Worm (Caenorhabditis elegans) whole organism, midembryonic: ENCODE results near the gene vit-6.

Source experiments
- T22C8.4 ChIP-seq: fragments of 200-800 bp; sonication (Bioruptor generic); IDR thresholded peaks from 2 replicates; pipeline ENCODE4 v1.3.6; 2022; ENCODE audit warnings: missing genetic modification characterization, missing compliant biosample characterization
- cog-1 ChIP-seq: sonication (generic microtip); optimal IDR thresholded peaks from 2 replicates; lab custom pipeline; 2016; ENCODE audit warnings: missing genetic modification characterization, missing compliant biosample characterization
- flt-1 ChIP-seq: fragments of 200-800 bp; sonication (Bioruptor generic); IDR thresholded peaks from 2 replicates; pipeline ENCODE4 v1.3.6; 2022; ENCODE audit warnings: missing genetic modification characterization, missing compliant biosample characterization
- klf-2 ChIP-seq: fragments of 200-800 bp; sonication (Bioruptor generic); conservative IDR thresholded peaks from 2 replicates; pipeline ENCODE4 v1.3.6; 2022; ENCODE audit warnings: missing genetic modification reagents, missing genetic modification characterization, missing compliant biosample characterization
- med-1 ChIP-seq: sonication (generic microtip); optimal IDR thresholded peaks from 2 replicates; lab custom pipeline; 2017; ENCODE audit warnings: missing genetic modification characterization, mild to moderate bottlenecking, missing compliant biosample characterization, antibody characterized with exemption, missing genetic modification reagents; ENCODE audit not compliant: insufficient read depth
- ref-1 ChIP-seq: fragments of 200-800 bp; sonication (Bioruptor generic); conservative IDR thresholded peaks from 2 replicates; pipeline ENCODE4 v1.3.6; 2022; ENCODE audit warnings: missing genetic modification reagents, missing genetic modification characterization, missing compliant biosample characterization
- tab-1 ChIP-seq: fragments of 200-800 bp; sonication (Bioruptor generic); IDR thresholded peaks from 2 replicates; pipeline ENCODE4 v1.3.6; 2022; ENCODE audit warnings: missing genetic modification characterization, missing compliant biosample characterization
- ztf-23 ChIP-seq: fragments of 200-800 bp; sonication (Bioruptor generic); IDR thresholded peaks from 2 replicates; pipeline ENCODE4 v1.3.6; 2022; ENCODE audit warnings: missing genetic modification reagents, missing genetic modification characterization, missing compliant biosample characterization
- ztf-29 ChIP-seq: fragments of 200-800 bp; sonication (Bioruptor generic); IDR thresholded peaks from 2 replicates; pipeline ENCODE4 v1.3.6; 2022; ENCODE audit warnings: missing genetic modification reagents, missing genetic modification characterization, missing compliant biosample characterization

vit-6 gene

ce11 chrIV:8299636-8300035 is 38.7 kb downstream of the vit-6 start, which contains the start of gene F35H10.6:
Gene F35H10.6, plus strand, starts transcription at chrIV:8299936.
- TF ChIP-seq T22C8.4 (GFP tag; lab: Robert Waterston, UW), result no peak
- TF ChIP-seq ztf-29, result no peak
- no peak for TF ChIP-seq tab-1 (GFP tag; lab: Robert Waterston, UW)
- no peak for TF ChIP-seq med-1 (GFP tag; lab: Kevin White, UChicago)
- TF ChIP-seq klf-2, result no peak
- TF ChIP-seq ztf-23 (GFP tag; lab: Robert Waterston, UW), result no peak
- TF ChIP-seq ref-1, result no peak
- no peak for TF ChIP-seq cog-1 (tag; lab: Kevin White, UChicago)
- no peak for TF ChIP-seq flt-1 (GFP tag; lab: Robert Waterston, UW)

ce11 chrIV:8300468-8300867 is 39.5 kb downstream of the vit-6 start, which contains the start of gene F35H10.5:
Gene F35H10.5, plus strand, starts transcription at chrIV:8300768.
- TF ChIP-seq cog-1 (tag; lab: Kevin White, UChicago), result no peak
- no peak for TF ChIP-seq klf-2
- TF ChIP-seq ztf-29, result no peak
- no peak for TF ChIP-seq flt-1 (GFP tag; lab: Robert Waterston, UW)
- no peak for TF ChIP-seq T22C8.4 (GFP tag; lab: Robert Waterston, UW)
- no peak for TF ChIP-seq tab-1 (GFP tag; lab: Robert Waterston, UW)

- TF ChIP-seq flt-1 (GFP tag; lab: Robert Waterston, UW) (no peak), med-1 (GFP tag; lab: Kevin White, UChicago) (no peak), ztf-29 (no peak), klf-2 (no peak), ztf-23 (GFP tag; lab: Robert Waterston, UW) (no peak)
Observed at ce11 chrIV:8301925-8302324, 41.0 kb downstream of the vit-6 start.

- TF ChIP-seq ref-1 (no peak), tab-1 (GFP tag; lab: Robert Waterston, UW) (no peak), T22C8.4 (GFP tag; lab: Robert Waterston, UW) (no peak), cog-1 (tag; lab: Kevin White, UChicago) (no peak), ztf-23 (GFP tag; lab: Robert Waterston, UW) (no peak), med-1 (GFP tag; lab: Kevin White, UChicago) (no peak), flt-1 (GFP tag; lab: Robert Waterston, UW) (no peak), klf-2 (no peak), ztf-29 (no peak)
Observed at ce11 chrIV:8302648-8303161, 41.7 kb downstream of the vit-6 start.

- TF ChIP-seq ztf-23 (GFP tag; lab: Robert Waterston, UW), result no peak
- no peak for TF ChIP-seq T22C8.4 (GFP tag; lab: Robert Waterston, UW)
Observed at ce11 chrIV:8303668-8304067, 42.7 kb downstream of the vit-6 start, which contains the start of gene vha-5. Gene vha-5, plus strand, starts transcription at chrIV:8303968.

- TF ChIP-seq med-1 (GFP tag; lab: Kevin White, UChicago) (no peak), T22C8.4 (GFP tag; lab: Robert Waterston, UW) (no peak), klf-2 (no peak), flt-1 (GFP tag; lab: Robert Waterston, UW) (no peak), ref-1 (no peak)
Observed at ce11 chrIV:8307408-8307807, 46.5 kb downstream of the vit-6 start.

ce11 chrIV:8312105-8312504 is 51.1 kb downstream of the vit-6 start:
- TF ChIP-seq tab-1 (GFP tag; lab: Robert Waterston, UW) (no peak), ztf-29 (no peak), klf-2 (no peak), ztf-23 (GFP tag; lab: Robert Waterston, UW) (no peak), med-1 (GFP tag; lab: Kevin White, UChicago) (no peak), T22C8.4 (GFP tag; lab: Robert Waterston, UW) (no peak), cog-1 (tag; lab: Kevin White, UChicago) (no peak), ref-1 (no peak)

- no peak for TF ChIP-seq cog-1 (tag; lab: Kevin White, UChicago)
- TF ChIP-seq tab-1 (GFP tag; lab: Robert Waterston, UW), result no peak
- no peak for TF ChIP-seq ztf-23 (GFP tag; lab: Robert Waterston, UW)
- TF ChIP-seq ztf-29, result no peak
- no peak for TF ChIP-seq flt-1 (GFP tag; lab: Robert Waterston, UW)
- no peak for TF ChIP-seq T22C8.4 (GFP tag; lab: Robert Waterston, UW)
- no peak for TF ChIP-seq ref-1
- TF ChIP-seq med-1 (GFP tag; lab: Kevin White, UChicago), result no peak
Observed at ce11 chrIV:8312846-8313245, 51.9 kb downstream of the vit-6 start, which contains the start of gene F35H10.10. Gene F35H10.10, minus strand, starts transcription at chrIV:8312946.
